Fruit fly (Drosophila melanogaster) whole organism, prepupa: Measurements from ENCODE around the gene CG13385.
A peak's percentile ranks its signal among the peaks of the same experiment; 100 is the strongest.

Experiments used
- Blimp-1 ChIP-seq: fragments of 200-800 bp; sonication (Bioruptor generic); optimal IDR thresholded peaks from 3 replicates; lab custom pipeline; 2017; ENCODE audit warnings: missing biosample characterization, missing genetic modification characterization, mild to moderate bottlenecking, moderate library complexity, missing genetic modification reagents
- CG10631 ChIP-seq: fragments of 200-800 bp; sonication (Bioruptor generic); optimal IDR thresholded peaks from 2 replicates; lab custom pipeline; 2016; ENCODE audit warnings: missing biosample characterization, missing genetic modification characterization
- CG10669 ChIP-seq: fragments of 200-800 bp; sonication (Bioruptor generic); optimal IDR thresholded peaks from 3 replicates; lab custom pipeline; 2018; ENCODE audit warnings: missing biosample characterization, mild to moderate bottlenecking, missing genetic modification characterization, moderate library complexity
- CG11294 ChIP-seq: fragments of 200-800 bp; sonication (Bioruptor generic); IDR thresholded peaks from 2 replicates; pipeline ENCODE4 v1.3.6; 2022; ENCODE audit warnings: missing biosample characterization, missing genetic modification characterization
- CG11762 ChIP-seq: fragments of 200-800 bp; sonication (Bioruptor generic); optimal IDR thresholded peaks from 3 replicates; lab custom pipeline; 2016; ENCODE audit warnings: missing biosample characterization, missing genetic modification characterization; ENCODE audit not compliant: insufficient read depth
- CG11902 ChIP-seq: fragments of 200-800 bp; sonication (Bioruptor generic); optimal IDR thresholded peaks from 3 replicates; lab custom pipeline; 2016; ENCODE audit warnings: missing biosample characterization, missing genetic modification characterization
- CG1621 ChIP-seq: fragments of 200-800 bp; sonication (Bioruptor generic); optimal IDR thresholded peaks from 3 replicates; lab custom pipeline; 2018; ENCODE audit warnings: missing biosample characterization, mild to moderate bottlenecking, missing genetic modification characterization
- CG3032 ChIP-seq: fragments of 200-800 bp; optimal IDR thresholded peaks from 2 replicates; lab custom pipeline; 2019; ENCODE audit warnings: missing biosample characterization, mild to moderate bottlenecking, missing genetic modification characterization, moderate library complexity
- CG31627 ChIP-seq: fragments of 200-800 bp; sonication (Bioruptor generic); optimal IDR thresholded peaks from 3 replicates; lab custom pipeline; 2016; ENCODE audit warnings: missing biosample characterization, missing genetic modification characterization
- CG32006 ChIP-seq: fragments of 200-800 bp; sonication (Bioruptor generic); optimal IDR thresholded peaks from 3 replicates; lab custom pipeline; 2017; ENCODE audit warnings: missing biosample characterization, mild to moderate bottlenecking, missing genetic modification characterization
- CG3919 ChIP-seq: fragments of 200-800 bp; sonication (Bioruptor generic); optimal IDR thresholded peaks from 3 replicates; lab custom pipeline; 2016; ENCODE audit warnings: missing biosample characterization, missing genetic modification characterization
- CG4318 ChIP-seq: fragments of 200-800 bp; sonication (Bioruptor generic); optimal IDR thresholded peaks from 3 replicates; lab custom pipeline; 2017; ENCODE audit warnings: missing biosample characterization, mild to moderate bottlenecking, missing genetic modification characterization
- CG6163 ChIP-seq: fragments of 200-800 bp; sonication (Bioruptor generic); IDR thresholded peaks from 3 replicates; pipeline ENCODE4 v1.3.6; 2022; ENCODE audit warnings: missing biosample characterization, missing genetic modification characterization
- CG6276 ChIP-seq: fragments of 200-800 bp; sonication (Bioruptor generic); optimal IDR thresholded peaks from 2 replicates; lab custom pipeline; 2017; ENCODE audit warnings: missing biosample characterization, mild to moderate bottlenecking, missing genetic modification characterization
- CG6808 ChIP-seq: fragments of 200-800 bp; sonication (Bioruptor generic); optimal IDR thresholded peaks from 3 replicates; lab custom pipeline; 2017; ENCODE audit warnings: missing biosample characterization, missing genetic modification characterization, mild to moderate bottlenecking, moderate library complexity, missing genetic modification reagents
- CG6854 ChIP-seq: fragments of 200-800 bp; sonication (Bioruptor generic); optimal IDR thresholded peaks from 2 replicates; lab custom pipeline; 2017; ENCODE audit warnings: missing biosample characterization, mild to moderate bottlenecking, missing genetic modification characterization
- CG7368 ChIP-seq: fragments of 200-800 bp; sonication (Bioruptor generic); optimal IDR thresholded peaks from 3 replicates; lab custom pipeline; 2016; ENCODE audit warnings: missing biosample characterization, missing genetic modification characterization
- CG8119 ChIP-seq: fragments of 200-800 bp; sonication (Bioruptor generic); IDR thresholded peaks from 3 replicates; pipeline ENCODE4 v1.3.6; 2022; ENCODE audit warnings: missing biosample characterization, missing genetic modification characterization
- CG8319 ChIP-seq: fragments of 200-800 bp; sonication (Bioruptor generic); optimal IDR thresholded peaks from 3 replicates; lab custom pipeline; 2016; ENCODE audit warnings: missing biosample characterization, missing genetic modification characterization
- CG9139 ChIP-seq: fragments of 200-800 bp; sonication (Bioruptor generic); optimal IDR thresholded peaks from 3 replicates; lab custom pipeline; 2017; ENCODE audit warnings: missing biosample characterization, mild to moderate bottlenecking, missing genetic modification characterization
- Eip78C ChIP-seq: fragments of 200-800 bp; sonication (Bioruptor generic); peaks from one replicate; lab custom pipeline; 2016; ENCODE audit warnings: missing biosample characterization, missing genetic modification characterization
- Eip93F ChIP-seq: fragments of 200-800 bp; sonication (Bioruptor generic); optimal IDR thresholded peaks from 2 replicates; lab custom pipeline; 2016; ENCODE audit warnings: missing biosample characterization, mild to moderate bottlenecking, missing genetic modification characterization
- Ets21C ChIP-seq: fragments of 200-800 bp; sonication (Bioruptor generic); optimal IDR thresholded peaks from 3 replicates; lab custom pipeline; 2016; ENCODE audit warnings: missing biosample characterization, missing genetic modification characterization
- Ets96B ChIP-seq: fragments of 200-800 bp; optimal IDR thresholded peaks from 2 replicates; lab custom pipeline; 2019; ENCODE audit warnings: missing biosample characterization, mild to moderate bottlenecking, missing genetic modification characterization, moderate library complexity
- Gug ChIP-seq: fragments of 200-800 bp; sonication (Bioruptor generic); IDR thresholded peaks from 2 replicates; pipeline ENCODE4 v1.3.6; 2022; ENCODE audit warnings: missing biosample characterization, missing genetic modification characterization
- Hr38 ChIP-seq: sonication (Bioruptor generic); optimal IDR thresholded peaks from 2 replicates; lab custom pipeline; 2016; ENCODE audit warnings: missing biosample characterization, missing genetic modification characterization
- Hr39 ChIP-seq: fragments of 200-800 bp; sonication (Bioruptor generic); optimal IDR thresholded peaks from 2 replicates; lab custom pipeline; 2016; ENCODE audit warnings: missing biosample characterization, missing genetic modification characterization
- Lpt ChIP-seq: fragments of 200-800 bp; sonication (Bioruptor generic); optimal IDR thresholded peaks from 3 replicates; lab custom pipeline; 2016; ENCODE audit warnings: missing biosample characterization, missing genetic modification characterization
- OdsH ChIP-seq: fragments of 200-800 bp; sonication (Bioruptor generic); optimal IDR thresholded peaks from 3 replicates; lab custom pipeline; 2016; ENCODE audit warnings: missing biosample characterization, missing genetic modification characterization
- Smox ChIP-seq: fragments of 200-800 bp; sonication (Bioruptor generic); optimal IDR thresholded peaks from 3 replicates; lab custom pipeline; 2016; ENCODE audit warnings: missing biosample characterization, missing genetic modification characterization
- Sox102F ChIP-seq: fragments of 200-800 bp; sonication (Bioruptor generic); optimal IDR thresholded peaks from 2 replicates; lab custom pipeline; 2016; ENCODE audit warnings: missing biosample characterization, mild to moderate bottlenecking, missing genetic modification characterization
- Sox14 ChIP-seq: fragments of 200-800 bp; sonication (Bioruptor generic); optimal IDR thresholded peaks from 3 replicates; lab custom pipeline; 2016; ENCODE audit warnings: missing biosample characterization, missing genetic modification characterization
- achi ChIP-seq: fragments of 200-800 bp; sonication (Bioruptor generic); optimal IDR thresholded peaks from 3 replicates; lab custom pipeline; 2016; ENCODE audit warnings: missing biosample characterization, missing genetic modification characterization
- acj6 ChIP-seq: fragments of 200-800 bp; sonication (Bioruptor generic); optimal IDR thresholded peaks from 3 replicates; lab custom pipeline; 2016; ENCODE audit warnings: missing biosample characterization, missing genetic modification characterization
- dsx ChIP-seq: fragments of 200-800 bp; optimal IDR thresholded peaks from 3 replicates; lab custom pipeline; 2019; ENCODE audit warnings: missing biosample characterization, mild to moderate bottlenecking, missing genetic modification characterization, moderate library complexity; ENCODE audit not compliant: poor library complexity, severe bottlenecking
- eg ChIP-seq: fragments of 200-800 bp; sonication (Bioruptor generic); IDR thresholded peaks from 3 replicates; pipeline ENCODE4 v1.3.6; 2022; ENCODE audit warnings: missing biosample characterization, missing genetic modification characterization
- esn ChIP-seq: fragments of 200-800 bp; sonication (Bioruptor generic); optimal IDR thresholded peaks from 2 replicates; lab custom pipeline; 2016; ENCODE audit warnings: missing biosample characterization, mild to moderate bottlenecking, missing genetic modification characterization, moderate library complexity
- fd59A ChIP-seq: fragments of 200-800 bp; sonication (Bioruptor generic); optimal IDR thresholded peaks from 2 replicates; lab custom pipeline; 2017; ENCODE audit warnings: missing biosample characterization, mild to moderate bottlenecking, missing genetic modification characterization, missing genetic modification reagents
- fd85E ChIP-seq: fragments of 200-800 bp; sonication (Bioruptor generic); optimal IDR thresholded peaks from 3 replicates; lab custom pipeline; 2016; ENCODE audit warnings: missing biosample characterization, missing genetic modification characterization
- lz ChIP-seq: fragments of 200-800 bp; sonication (Bioruptor generic); optimal IDR thresholded peaks from 3 replicates; lab custom pipeline; 2016; ENCODE audit warnings: missing biosample characterization, missing genetic modification characterization
- spab ChIP-seq: fragments of 200-800 bp; sonication (Bioruptor generic); optimal IDR thresholded peaks from 2 replicates; lab custom pipeline; 2017; ENCODE audit warnings: missing biosample characterization, mild to moderate bottlenecking, missing genetic modification characterization, missing genetic modification reagents
- ss ChIP-seq, 2 experiments: fragments of 200-800 bp; sonication (Bioruptor generic); optimal IDR thresholded peaks; 2 replicates in 1 of 2; 3 replicates in 1 of 2; lab custom pipeline; 2017 to 2018; ENCODE audit warnings: mild to moderate bottlenecking in 2 of 2, missing biosample characterization in 2 of 2, missing genetic modification characterization in 2 of 2, moderate library complexity in 1 of 2
- topi ChIP-seq: fragments of 200-800 bp; sonication (Bioruptor generic); optimal IDR thresholded peaks from 3 replicates; lab custom pipeline; 2016; ENCODE audit warnings: missing biosample characterization, missing genetic modification characterization
- vri ChIP-seq: fragments of 200-800 bp; sonication (Bioruptor generic); optimal IDR thresholded peaks from 3 replicates; lab custom pipeline; 2016; ENCODE audit warnings: missing biosample characterization, mild to moderate bottlenecking, missing genetic modification characterization

CG13385 gene

dm6 chr2L:8384108-8384601 lies 12.3 kb upstream of the CG13385 start, which contains the start of the genes Dad1 and CG13384 (continued):
- TF ChIP-seq Blimp-1 (GFP tag; lab: Kevin White, UChicago) (peak; percentile 85), CG6854 (GFP tag; lab: Kevin White, UChicago) (peak; percentile 78), Gug (GFP tag; lab: Robert Waterston, UW) (peak; percentile 92), CG8119 (GFP tag; lab: Robert Waterston, UW) (peak; percentile 94), CG31627 (GFP tag; lab: Kevin White, UChicago) (peak; percentile 86), acj6 (peak; percentile 94), Eip93F (GFP tag; lab: Kevin White, UChicago) (peak; percentile 83), fd85E (peak; percentile 45), Ets96B (tag; lab: Kevin White, UChicago) (peak; percentile 80), Eip78C (peak; percentile 98), Hr39 (GFP tag; lab: Kevin White, UChicago) (peak; percentile 83), topi (peak; percentile 89), Sox14 (GFP tag; lab: Kevin White, UChicago) (peak; percentile 91), CG10631 (peak; percentile 91), Smox (GFP tag; lab: Kevin White, UChicago) (peak; percentile 92), CG8319 (GFP tag; lab: Kevin White, UChicago) (peak; percentile 84), ss (GFP tag; optimal IDR thresholded peaks at IDR 0.05; lab: Kevin White, UChicago) (peak; percentile 87 to 90), Sox102F (GFP tag; lab: Kevin White, UChicago) (peak; percentile 86), CG9139 (peak; percentile 78)
- TF ChIP-seq, all 60 proteins: peak for 58

dm6 chr2L:8384985-8385519 lies 11.4 kb upstream of the CG13385 start:
- no peak for TF ChIP-seq Eip93F (GFP tag; lab: Kevin White, UChicago)
- no peak for TF ChIP-seq CG11902
- no peak for TF ChIP-seq CG7368
- TF ChIP-seq esn (GFP tag; lab: Kevin White, UChicago) = no peak
- no peak for TF ChIP-seq CG3032 (tag; lab: Kevin White, UChicago)
- TF ChIP-seq acj6 = no peak
- TF ChIP-seq CG6276 (GFP tag; lab: Kevin White, UChicago) = no peak
- TF ChIP-seq spab (GFP tag; lab: Kevin White, UChicago) = no peak
- no peak for TF ChIP-seq Hr38
- no peak for TF ChIP-seq CG1621
- no peak for TF ChIP-seq CG3919 (GFP tag; lab: Kevin White, UChicago)
- no peak for TF ChIP-seq lz (GFP tag; lab: Kevin White, UChicago)
- no peak for TF ChIP-seq ss (GFP tag; optimal IDR thresholded peaks at IDR 0.05; lab: Kevin White, UChicago)
- TF ChIP-seq dsx (GFP tag; lab: Kevin White, UChicago) = no peak
- TF ChIP-seq vri (GFP tag; lab: Kevin White, UChicago) = no peak
- no peak for TF ChIP-seq Lpt (GFP tag; lab: Kevin White, UChicago)
- TF ChIP-seq CG4318 (GFP tag; lab: Kevin White, UChicago) = no peak

DNA sequence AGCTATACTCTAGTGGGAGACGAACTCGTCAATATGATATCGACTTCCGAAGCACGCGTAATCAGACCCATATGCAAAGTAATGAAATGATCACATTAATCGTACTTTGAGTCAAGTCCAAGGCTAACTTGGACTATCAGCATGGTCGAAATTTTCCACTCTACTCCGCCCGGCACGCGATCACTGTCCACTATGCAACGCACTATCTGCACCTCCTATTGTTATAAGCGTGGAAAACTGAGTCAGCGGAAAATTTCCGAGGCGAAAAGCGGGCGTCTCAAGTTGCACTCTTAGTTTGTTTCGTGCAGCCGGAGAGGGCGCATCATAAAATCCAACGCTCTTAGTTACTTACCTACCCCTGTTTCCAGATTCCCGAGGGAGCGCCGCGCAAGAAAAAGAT lies 10.6 kb upstream of the CG13385 start:
- TF ChIP-seq ss (GFP tag; optimal IDR thresholded peaks at IDR 0.05; lab: Kevin White, UChicago) (no peak), CG6163 (no peak), CG11294 (GFP tag; lab: Robert Waterston, UW) (no peak), eg (GFP tag; lab: Robert Waterston, UW) (no peak), fd59A (GFP tag; lab: Kevin White, UChicago) (no peak), CG32006 (GFP tag; lab: Kevin White, UChicago) (no peak), Ets21C (GFP tag; lab: Kevin White, UChicago) (no peak), Sox102F (GFP tag; lab: Kevin White, UChicago) (no peak), CG8119 (GFP tag; lab: Robert Waterston, UW) (no peak), Smox (GFP tag; lab: Kevin White, UChicago) (no peak), CG10669 (GFP tag; lab: Kevin White, UChicago) (no peak), CG6808 (GFP tag; lab: Kevin White, UChicago) (no peak), CG3919 (GFP tag; lab: Kevin White, UChicago) (no peak), OdsH (GFP tag; lab: Kevin White, UChicago) (no peak), achi (GFP tag; lab: Kevin White, UChicago) (no peak), CG6854 (GFP tag; lab: Kevin White, UChicago) (no peak), CG9139 (no peak), CG11762 (GFP tag; lab: Kevin White, UChicago) (no peak)
